Worm (Caenorhabditis elegans) whole organism, L4/young adult: Measurements from ENCODE around the gene T28A11.16.

Source experiments
- dao-5 ChIP-seq: sonication (generic microtip); optimal IDR thresholded peaks from 2 replicates; lab custom pipeline; 2016; ENCODE audit warnings: missing genotype, missing genetic modification characterization, moderate library complexity, missing compliant biosample characterization
- him-1 ChIP-seq: sonication (generic microtip); optimal IDR thresholded peaks from 2 replicates; lab custom pipeline; 2016; ENCODE audit warnings: missing genotype, missing genetic modification reagents, missing genetic modification characterization, missing compliant biosample characterization

ce11 chrV:3247515-3247914, 11.5 kb downstream of the T28A11.16 start, which contains the start of gene srj-8:
- TF ChIP-seq him-1 (tag; lab: Kevin White, UChicago) = no peak
- TF ChIP-seq dao-5 = no peak
